Worm (Caenorhabditis elegans) whole organism, young adult: ENCODE measurements around the gene C35B1.5.
A peak's percentile ranks its signal among the peaks of the same experiment; 100 is the strongest.

Source experiments
- B0261.1 ChIP-seq: sonication (generic microtip); optimal IDR thresholded peaks from 2 replicates; lab custom pipeline; 2016; ENCODE audit warnings: mild to moderate bottlenecking, missing genetic modification characterization, moderate library complexity, missing compliant biosample characterization
- F22D6.2 ChIP-seq: sonication (generic microtip); optimal IDR thresholded peaks from 2 replicates; lab custom pipeline; 2016; ENCODE audit warnings: mild to moderate bottlenecking, missing genetic modification characterization, missing compliant biosample characterization
- F37B4.10 ChIP-seq: fragments of 200-800 bp; sonication (Bioruptor generic); IDR thresholded peaks from 2 replicates; pipeline ENCODE4 v1.3.6; 2022; ENCODE audit warnings: missing genetic modification characterization, missing compliant biosample characterization
- F39B2.1 ChIP-seq: fragments of 200-800 bp; sonication (Bioruptor generic); IDR thresholded peaks from 2 replicates; pipeline ENCODE4 v1.3.6; 2022; ENCODE audit warnings: missing genetic modification reagents, missing genetic modification characterization, missing compliant biosample characterization
- K11D2.4 ChIP-seq: fragments of 200-800 bp; sonication (Bioruptor generic); IDR thresholded peaks from 2 replicates; pipeline ENCODE4 v1.3.6; 2022; ENCODE audit warnings: missing genetic modification reagents, missing genetic modification characterization, missing compliant biosample characterization
- K12H6.12 ChIP-seq: fragments of 200-800 bp; sonication (Bioruptor generic); optimal IDR thresholded peaks from 2 replicates; lab custom pipeline; 2018; ENCODE audit warnings: mild to moderate bottlenecking, missing genetic modification characterization, missing compliant biosample characterization
- Y67H2A.10 ChIP-seq: fragments of 200-800 bp; sonication (Bioruptor generic); conservative IDR thresholded peaks from 2 replicates; pipeline ENCODE4 v1.3.6; 2022; ENCODE audit warnings: missing genetic modification reagents, missing genetic modification characterization, missing compliant biosample characterization
- Y95B8A.8 ChIP-seq: fragments of 200-800 bp; sonication (Bioruptor generic); IDR thresholded peaks from 2 replicates; pipeline ENCODE4 v1.3.6; 2022; ENCODE audit warnings: missing genetic modification reagents, missing genetic modification characterization, missing compliant biosample characterization
- akir-1 ChIP-seq: fragments of 200-800 bp; sonication (Bioruptor generic); optimal IDR thresholded peaks from 2 replicates; lab custom pipeline; 2018; ENCODE audit warnings: mild to moderate bottlenecking, missing genetic modification characterization, moderate library complexity, missing compliant biosample characterization
- ama-1 ChIP-seq, 3 experiments: fragments of 150-350 bp in 1 of 3; sonication (generic microtip) in 2 of 3; optimal IDR thresholded peaks; 2 replicates each; lab custom pipeline; 2014 to 2018; ENCODE audit warnings: missing biosample characterization in 2 of 3, missing genetic modification characterization in 2 of 3, missing genetic modification reagents in 2 of 3
- aptf-3 ChIP-seq: fragments of 200-800 bp; sonication (Bioruptor generic); IDR thresholded peaks from 2 replicates; pipeline ENCODE4 v1.3.6; 2022; ENCODE audit warnings: missing genetic modification characterization, missing compliant biosample characterization
- attf-3 ChIP-seq: fragments of 200-800 bp; sonication (Bioruptor generic); conservative IDR thresholded peaks from 2 replicates; pipeline ENCODE4 v1.3.6; 2022; ENCODE audit warnings: missing genetic modification reagents, missing genetic modification characterization, missing compliant biosample characterization
- attf-5 ChIP-seq: fragments of 200-800 bp; sonication (Bioruptor generic); optimal IDR thresholded peaks from 2 replicates; lab custom pipeline; 2018; ENCODE audit warnings: mild to moderate bottlenecking, missing genetic modification characterization, missing compliant biosample characterization
- ceh-100 ChIP-seq: fragments of 200-800 bp; sonication (Bioruptor generic); IDR thresholded peaks from 2 replicates; pipeline ENCODE4 v1.3.6; 2022; ENCODE audit warnings: missing genetic modification reagents, missing genetic modification characterization, missing compliant biosample characterization
- ceh-58 ChIP-seq: fragments of 200-800 bp; sonication (Bioruptor generic); IDR thresholded peaks from 2 replicates; pipeline ENCODE4 v1.3.6; 2022; ENCODE audit warnings: missing genetic modification characterization, missing compliant biosample characterization
- dox-1 ChIP-seq: fragments of 200-800 bp; sonication (Bioruptor generic); IDR thresholded peaks from 2 replicates; pipeline ENCODE4 v1.3.6; 2022; ENCODE audit warnings: missing genetic modification reagents, missing genetic modification characterization, missing compliant biosample characterization
- egl-44 ChIP-seq: fragments of 200-800 bp; sonication (Bioruptor generic); IDR thresholded peaks from 2 replicates; pipeline ENCODE4 v1.3.6; 2022; ENCODE audit warnings: missing genetic modification reagents, missing genetic modification characterization, missing compliant biosample characterization
- ekl-4 ChIP-seq: fragments of 200-800 bp; sonication (Bioruptor generic); IDR thresholded peaks from 2 replicates; pipeline ENCODE4 v1.3.6; 2022; ENCODE audit warnings: missing genetic modification reagents, missing genetic modification characterization, missing compliant biosample characterization
- fkh-3 ChIP-seq: sonication (generic microtip); optimal IDR thresholded peaks from 2 replicates; lab custom pipeline; 2016; ENCODE audit warnings: mild to moderate bottlenecking, missing genetic modification characterization, missing compliant biosample characterization
- hlh-12 ChIP-seq: sonication (generic microtip); optimal IDR thresholded peaks from 2 replicates; lab custom pipeline; 2016; ENCODE audit warnings: missing genetic modification characterization, missing compliant biosample characterization
- hlh-26 ChIP-seq: fragments of 200-800 bp; sonication (Bioruptor generic); conservative IDR thresholded peaks from 2 replicates; pipeline ENCODE4 v1.3.6; 2022; ENCODE audit warnings: missing genetic modification reagents, missing genetic modification characterization, missing compliant biosample characterization
- hmg-20 ChIP-seq: fragments of 200-800 bp; sonication (Bioruptor generic); IDR thresholded peaks from 2 replicates; pipeline ENCODE4 v1.3.6; 2022; ENCODE audit warnings: missing genetic modification reagents, missing genetic modification characterization, missing compliant biosample characterization
- lag-1 ChIP-seq: fragments of 200-800 bp; sonication (Bioruptor generic); IDR thresholded peaks from 2 replicates; pipeline ENCODE4 v1.3.6; 2022; ENCODE audit warnings: missing genetic modification reagents, missing genetic modification characterization, missing compliant biosample characterization
- let-526 ChIP-seq: fragments of 200-800 bp; sonication (Bioruptor generic); IDR thresholded peaks from 2 replicates; pipeline ENCODE4 v1.3.6; 2022; ENCODE audit warnings: missing genetic modification reagents, missing genetic modification characterization, missing compliant biosample characterization
- let-607 ChIP-seq, 2 experiments: fragments of 200-800 bp in 1 of 2; sonication (Bioruptor generic) in 1 of 2; sonication (generic microtip) in 1 of 2; optimal IDR thresholded peaks; 2 replicates each; lab custom pipeline; 2016 to 2018; ENCODE audit warnings: mild to moderate bottlenecking in 2 of 2, missing compliant biosample characterization in 2 of 2, missing genetic modification characterization in 2 of 2, moderate library complexity in 2 of 2, missing genotype in 1 of 2
- lin-35 ChIP-seq, 3 experiments: fragments of 150-350 bp in 2 of 3; sonication (generic microtip) in 1 of 3; optimal IDR thresholded peaks; 2 replicates each; lab custom pipeline; 2014 to 2018; ENCODE audit warnings: missing biosample characterization in 3 of 3, missing genetic modification characterization in 3 of 3, missing genetic modification reagents in 3 of 3
- lin-40 ChIP-seq: sonication (generic microtip); optimal IDR thresholded peaks from 2 replicates; lab custom pipeline; 2016; ENCODE audit warnings: missing genetic modification characterization, mild to moderate bottlenecking, missing compliant biosample characterization, missing genotype, missing genetic modification reagents
- madf-10 ChIP-seq: sonication (generic microtip); optimal IDR thresholded peaks from 2 replicates; lab custom pipeline; 2016; ENCODE audit warnings: mild to moderate bottlenecking, missing genetic modification characterization, missing compliant biosample characterization
- madf-6 ChIP-seq: fragments of 200-800 bp; sonication (Bioruptor generic); IDR thresholded peaks from 2 replicates; pipeline ENCODE4 v1.3.6; 2022; ENCODE audit warnings: missing genetic modification reagents, missing genetic modification characterization, missing compliant biosample characterization
- mel-28 ChIP-seq: sonication (generic microtip); optimal IDR thresholded peaks from 2 replicates; lab custom pipeline; 2016; ENCODE audit warnings: borderline replicate concordance, mild to moderate bottlenecking, missing genetic modification characterization, missing compliant biosample characterization
- mxl-1 ChIP-seq: sonication (generic microtip); optimal IDR thresholded peaks from 2 replicates; lab custom pipeline; 2016; ENCODE audit warnings: missing genetic modification characterization, missing compliant biosample characterization
- nfya-1 ChIP-seq: sonication (generic microtip); optimal IDR thresholded peaks from 2 replicates; lab custom pipeline; 2017; ENCODE audit warnings: antibody characterized with exemption, missing compliant biosample characterization, missing genetic modification characterization, borderline replicate concordance; ENCODE audit not compliant: insufficient read depth
- nfya-2 ChIP-seq: fragments of 200-800 bp; sonication (Bioruptor generic); IDR thresholded peaks from 2 replicates; pipeline ENCODE4 v1.3.6; 2022; ENCODE audit warnings: missing genetic modification reagents, missing genetic modification characterization, missing compliant biosample characterization
- rpc-1 ChIP-seq, 2 experiments: fragments of 150-350 bp in 1 of 2; sonication (generic microtip) in 1 of 2; optimal IDR thresholded peaks; 2 replicates each; lab custom pipeline; 2014 to 2018; ENCODE audit warnings: missing biosample characterization in 1 of 2, missing genetic modification characterization in 1 of 2, missing genetic modification reagents in 1 of 2, missing genotype in 1 of 2
- sdz-38 ChIP-seq: sonication (generic microtip); optimal IDR thresholded peaks from 2 replicates; lab custom pipeline; 2016; ENCODE audit warnings: missing genotype, missing genetic modification characterization, missing compliant biosample characterization
- sea-2 ChIP-seq: fragments of 200-800 bp; sonication (Bioruptor generic); IDR thresholded peaks from 2 replicates; pipeline ENCODE4 v1.3.6; 2022; ENCODE audit warnings: missing genetic modification characterization, missing compliant biosample characterization
- snpc-1.3 ChIP-seq: sonication (generic microtip); optimal IDR thresholded peaks from 2 replicates; lab custom pipeline; 2017; ENCODE audit warnings: missing genetic modification characterization, mild to moderate bottlenecking, missing compliant biosample characterization, antibody characterized with exemption, moderate library complexity, missing genotype, missing genetic modification reagents; ENCODE audit not compliant: insufficient read depth
- snpc-4 ChIP-seq, 5 experiments: fragments of 150-350 bp in 1 of 5; sonication (generic microtip) in 4 of 5; optimal IDR thresholded peaks; 2 replicates each; lab custom pipeline; 2014 to 2018; ENCODE audit warnings: missing genetic modification characterization in 5 of 5, missing biosample characterization in 3 of 5, antibody characterized with exemption in 2 of 5, mild to moderate bottlenecking in 2 of 5, missing compliant biosample characterization in 2 of 5, missing genotype in 2 of 5, moderate library complexity in 2 of 5, missing genetic modification reagents in 1 of 5
- tbp1 ChIP-seq: fragments of 200-800 bp; sonication (Bioruptor generic); optimal IDR thresholded peaks from 2 replicates; lab custom pipeline; 2018; ENCODE audit warnings: mild to moderate bottlenecking, missing genetic modification characterization, missing compliant biosample characterization
- tbx-9 ChIP-seq: sonication (generic microtip); optimal IDR thresholded peaks from 2 replicates; lab custom pipeline; 2016; ENCODE audit warnings: borderline replicate concordance, missing genetic modification characterization, inconsistent platforms, missing compliant biosample characterization
- unc-62 ChIP-seq: fragments of 150-350 bp; optimal IDR thresholded peaks from 2 replicates; lab custom pipeline; 2014; ENCODE audit warnings: missing biosample characterization, missing genetic modification reagents, missing genetic modification characterization
- xnd-1 ChIP-seq: sonication (generic microtip); optimal IDR thresholded peaks from 2 replicates; lab custom pipeline; 2016; ENCODE audit warnings: missing genotype, missing genetic modification reagents, missing genetic modification characterization, missing compliant biosample characterization
- zim-3 ChIP-seq: sonication (generic microtip); optimal IDR thresholded peaks from 2 replicates; lab custom pipeline; 2017; ENCODE audit warnings: mild to moderate bottlenecking, missing genetic modification characterization, moderate library complexity, missing compliant biosample characterization
- ztf-26 ChIP-seq: sonication (generic microtip); optimal IDR thresholded peaks from 2 replicates; lab custom pipeline; 2017; ENCODE audit warnings: missing genetic modification characterization, missing compliant biosample characterization
- ztf-28 ChIP-seq: fragments of 200-800 bp; sonication (Bioruptor generic); IDR thresholded peaks from 2 replicates; pipeline ENCODE4 v1.3.6; 2022; ENCODE audit warnings: missing genetic modification reagents, missing genetic modification characterization, missing compliant biosample characterization
- ztf-3 ChIP-seq: fragments of 200-800 bp; sonication (Bioruptor generic); optimal IDR thresholded peaks from 2 replicates; lab custom pipeline; 2018; ENCODE audit warnings: mild to moderate bottlenecking, missing genetic modification characterization, missing compliant biosample characterization

C35B1.5 gene

ce11 chrIV:4049398-4049998 is 34.5 kb downstream of the C35B1.5 start, which contains the start of gene pcn-1 (continued):
- TF ChIP-seq ceh-100, result peak; percentile 82
- TF ChIP-seq hlh-12 (tag; lab: Kevin White, UChicago), result no peak
- peak; percentile 76 for TF ChIP-seq tbp1 (GFP tag; lab: Kevin White, UChicago)
- TF ChIP-seq ama-1 (optimal IDR thresholded peaks at IDR 0.05; lab: Kevin White, UChicago), result no peak
- TF ChIP-seq ama-1 (GFP tag; optimal IDR thresholded peaks at IDR 0.05; lab: Kevin White, UChicago), result peak in 1 of 2 experiments; percentile 23
- peak; percentile 97 for TF ChIP-seq attf-5
- no peak for TF ChIP-seq fkh-3 (tag; lab: Kevin White, UChicago)
- peak; percentile 98 for TF ChIP-seq xnd-1 (tag; lab: Kevin White, UChicago)
- TF ChIP-seq B0261.1 (tag; lab: Kevin White, UChicago), result peak; percentile 37
- TF ChIP-seq sdz-38, result no peak
- TF ChIP-seq madf-6 (GFP tag; lab: Robert Waterston, UW), result peak; percentile 99
- peak; percentile 98 for TF ChIP-seq lin-40
- no peak for TF ChIP-seq mxl-1
- TF ChIP-seq attf-3 (GFP tag; lab: Robert Waterston, UW), result peak; percentile 78
- TF ChIP-seq dox-1 (GFP tag; lab: Robert Waterston, UW), result peak; percentile 98
- TF ChIP-seq F39B2.1 (GFP tag; lab: Robert Waterston, UW), result peak; percentile 65; the same call in 1 of the 2 replicates
- no peak for TF ChIP-seq unc-62 (GFP tag; lab: Kevin White, UChicago)
- TF ChIP-seq ceh-58 (GFP tag; lab: Robert Waterston, UW), result no peak
- no peak for TF ChIP-seq lag-1 (GFP tag; lab: Robert Waterston, UW)
- TF ChIP-seq sea-2 (GFP tag; lab: Robert Waterston, UW), result 0 out of 2 replicates have a peak, but pooled peaks have one; percentile 36
- TF ChIP-seq akir-1 (GFP tag; lab: Kevin White, UChicago), result no peak
- peak; percentile 89; the same call in 1 of the 2 replicates for TF ChIP-seq ztf-28 (GFP tag; lab: Robert Waterston, UW)
- TF ChIP-seq snpc-4 (GFP tag; optimal IDR thresholded peaks at IDR 0.05; lab: Kevin White, UChicago), result peak; percentile 54
- peak; percentile 38 to 89 (median 78) for TF ChIP-seq snpc-4 (tag; optimal IDR thresholded peaks at IDR 0.05; lab: Kevin White, UChicago)
- TF ChIP-seq rpc-1 (optimal IDR thresholded peaks at IDR 0.05; lab: Kevin White, UChicago), result no peak
- TF ChIP-seq rpc-1 (tag; optimal IDR thresholded peaks at IDR 0.05; lab: Kevin White, UChicago), result no peak
- peak; percentile 86 for TF ChIP-seq madf-10 (tag; lab: Kevin White, UChicago)
- TF ChIP-seq hlh-26 (GFP tag; lab: Robert Waterston, UW), result no peak
- TF ChIP-seq K11D2.4 (GFP tag; lab: Robert Waterston, UW), result peak; percentile 93
- peak; percentile 64 for TF ChIP-seq mel-28 (tag; lab: Kevin White, UChicago)
- peak; percentile 64; the same call in 1 of the 2 replicates for TF ChIP-seq Y67H2A.10 (GFP tag; lab: Robert Waterston, UW)
- TF ChIP-seq nfya-2 (GFP tag; lab: Robert Waterston, UW), result no peak
- peak; percentile 92 for TF ChIP-seq Y95B8A.8
- TF ChIP-seq ztf-26, result peak; percentile 96
- peak; percentile 52 for TF ChIP-seq snpc-1.3
- TF ChIP-seq egl-44, result 0 out of 2 replicates have a peak, but pooled peaks have one; percentile 37
- peak; percentile 98 for TF ChIP-seq ekl-4 (GFP tag; lab: Robert Waterston, UW)
- peak; percentile 76 to 86 for TF ChIP-seq let-607 (tag; optimal IDR thresholded peaks at IDR 0.05; lab: Kevin White, UChicago)
- peak; percentile 93 for TF ChIP-seq F37B4.10
- no peak for TF ChIP-seq nfya-1 (tag; lab: Kevin White, UChicago)
- TF ChIP-seq hmg-20 (GFP tag; lab: Robert Waterston, UW), result peak; percentile 89
- no peak for TF ChIP-seq zim-3 (tag; lab: Kevin White, UChicago)
- peak; percentile 86 for TF ChIP-seq let-526 (GFP tag; lab: Robert Waterston, UW)
- TF ChIP-seq aptf-3 (GFP tag; lab: Robert Waterston, UW), result 0 out of 2 replicates have a peak, but pooled peaks have one; percentile 36
- TF ChIP-seq lin-35 (GFP tag; optimal IDR thresholded peaks at IDR 0.05; lab: Kevin White, UChicago), result peak; percentile 84 to 97 (median 87)
- peak; percentile 80 for TF ChIP-seq F22D6.2 (tag; lab: Kevin White, UChicago)
- no peak for TF ChIP-seq tbx-9 (tag; lab: Kevin White, UChicago)
- peak; percentile 67 for TF ChIP-seq ztf-3 (GFP tag; lab: Kevin White, UChicago)
- peak; percentile 83 for TF ChIP-seq K12H6.12 (tag; lab: Kevin White, UChicago)
